Worm (Caenorhabditis elegans) whole organism, L4 larva: Measurements from ENCODE around the gene ZK675.4.

Source experiments
- D1046.2 ChIP-seq: fragments of 200-800 bp; sonication (Bioruptor generic); IDR thresholded peaks from 2 replicates; pipeline ENCODE4 v1.3.6; 2022; ENCODE audit warnings: missing genetic modification characterization, missing compliant biosample characterization
- F37D6.2 ChIP-seq: sonication (generic microtip); optimal IDR thresholded peaks from 2 replicates; lab custom pipeline; 2016; ENCODE audit warnings: mild to moderate bottlenecking, missing genetic modification characterization, missing compliant biosample characterization
- F44E2.7 ChIP-seq: fragments of 200-800 bp; sonication (Bioruptor generic); IDR thresholded peaks from 2 replicates; pipeline ENCODE4 v2.1.2; 2022; ENCODE audit warnings: missing genetic modification characterization, missing compliant biosample characterization
- R02D3.7 ChIP-seq: fragments of 150-350 bp; sonication (generic microtip); optimal IDR thresholded peaks from 3 replicates; lab custom pipeline; 2014; ENCODE audit warnings: missing biosample characterization, missing genetic modification characterization
- Y105C5A.15 ChIP-seq: fragments of 200-800 bp; sonication (Bioruptor generic); IDR thresholded peaks from 2 replicates; pipeline ENCODE4 v1.3.6; 2022; ENCODE audit warnings: missing genetic modification characterization, missing compliant biosample characterization
- Y48G9A.11 ChIP-seq: fragments of 200-800 bp; sonication (Bioruptor generic); IDR thresholded peaks from 2 replicates; pipeline ENCODE4 v1.3.6; 2022; ENCODE audit warnings: missing genetic modification reagents, missing genetic modification characterization, missing compliant biosample characterization
- ZK546.5 ChIP-seq, 2 experiments: sonication (generic microtip); optimal IDR thresholded peaks; 2 replicates each; lab custom pipeline; 2017; ENCODE audit warnings: missing biosample characterization in 2 of 2, missing genetic modification characterization in 2 of 2
- aha-1 ChIP-seq: fragments of 150-350 bp; peaks from one replicate; lab custom pipeline; 2014; ENCODE audit warnings: missing biosample characterization, missing genetic modification characterization
- arid-1 ChIP-seq: fragments of 200-800 bp; sonication (Bioruptor generic); conservative IDR thresholded peaks from 2 replicates; pipeline ENCODE4 v1.3.6; 2022; ENCODE audit warnings: missing genetic modification reagents, missing genetic modification characterization, missing compliant biosample characterization
- ceh-20 ChIP-seq: fragments of 200-800 bp; sonication (Bioruptor generic); IDR thresholded peaks from 2 replicates; pipeline ENCODE4 v1.3.6; 2022; ENCODE audit warnings: missing genetic modification reagents, missing genetic modification characterization, missing compliant biosample characterization
- ceh-28 ChIP-seq: fragments of 150-350 bp; optimal IDR thresholded peaks from 2 replicates; lab custom pipeline; 2014; ENCODE audit warnings: missing biosample characterization, missing genetic modification reagents, missing genetic modification characterization
- ceh-32 ChIP-seq: sonication (generic microtip); optimal IDR thresholded peaks from 2 replicates; lab custom pipeline; 2016; ENCODE audit warnings: mild to moderate bottlenecking, missing genetic modification characterization, missing compliant biosample characterization; ENCODE audit not compliant: poor library complexity
- ceh-44 ChIP-seq: fragments of 200-800 bp; sonication (Bioruptor generic); IDR thresholded peaks from 2 replicates; pipeline ENCODE4 v1.3.6; 2022; ENCODE audit warnings: missing genetic modification reagents, missing genetic modification characterization, missing compliant biosample characterization
- ceh-62 ChIP-seq: sonication (generic microtip); optimal IDR thresholded peaks from 2 replicates; lab custom pipeline; 2017; ENCODE audit warnings: missing biosample characterization, missing genetic modification characterization
- ceh-82 ChIP-seq: sonication (generic microtip); optimal IDR thresholded peaks from 2 replicates; lab custom pipeline; 2017; ENCODE audit warnings: missing biosample characterization, missing genetic modification characterization
- ces-1 ChIP-seq: fragments of 150-350 bp; sonication (generic microtip); optimal IDR thresholded peaks from 4 replicates; lab custom pipeline; 2014; ENCODE audit warnings: missing biosample characterization, missing genetic modification reagents, missing genetic modification characterization
- ctbp-1 ChIP-seq: fragments of 200-800 bp; sonication (Bioruptor generic); IDR thresholded peaks from 2 replicates; pipeline ENCODE4 v1.3.6; 2022; ENCODE audit warnings: missing genetic modification reagents, missing genetic modification characterization, missing compliant biosample characterization
- daf-16 ChIP-seq, 3 experiments: sonication (generic microtip); optimal IDR thresholded peaks; 2 replicates each; lab custom pipeline; 2016 to 2017; ENCODE audit warnings: missing genetic modification characterization in 3 of 3, missing genetic modification reagents in 3 of 3, mild to moderate bottlenecking in 2 of 3, missing compliant biosample characterization in 2 of 3, missing biosample characterization in 1 of 3, moderate library complexity in 1 of 3
- dmd-9 ChIP-seq: fragments of 200-800 bp; sonication (Bioruptor generic); IDR thresholded peaks from 2 replicates; pipeline ENCODE4 v1.3.6; 2022; ENCODE audit warnings: missing genetic modification reagents, missing genetic modification characterization, missing compliant biosample characterization
- dpl-1 ChIP-seq: fragments of 150-350 bp; optimal IDR thresholded peaks from 2 replicates; lab custom pipeline; 2014; ENCODE audit warnings: missing biosample characterization, missing genetic modification reagents, missing genetic modification characterization
- gei-8 ChIP-seq: fragments of 200-800 bp; sonication (Bioruptor generic); optimal IDR thresholded peaks from 2 replicates; lab custom pipeline; 2018; ENCODE audit warnings: mild to moderate bottlenecking, missing genetic modification characterization, missing compliant biosample characterization
- hlh-30 ChIP-seq: sonication (generic microtip); optimal IDR thresholded peaks from 2 replicates; lab custom pipeline; 2017; ENCODE audit warnings: antibody characterized with exemption, mild to moderate bottlenecking, missing genetic modification characterization, missing compliant biosample characterization; ENCODE audit not compliant: insufficient read depth
- lin-29 ChIP-seq: fragments of 200-800 bp; sonication (Bioruptor generic); IDR thresholded peaks from 2 replicates; pipeline ENCODE4 v1.3.6; 2022; ENCODE audit warnings: missing genetic modification reagents, missing genetic modification characterization, missing compliant biosample characterization
- lin-38 ChIP-seq: fragments of 200-800 bp; sonication (Bioruptor generic); IDR thresholded peaks from 2 replicates; pipeline ENCODE4 v1.3.6; 2022; ENCODE audit warnings: missing genetic modification reagents, missing genetic modification characterization, missing compliant biosample characterization
- lin-39 ChIP-seq: fragments of 150-350 bp; optimal IDR thresholded peaks from 2 replicates; lab custom pipeline; 2014; ENCODE audit warnings: missing biosample characterization, missing genetic modification reagents, missing genetic modification characterization
- lir-3 ChIP-seq: sonication (generic microtip); optimal IDR thresholded peaks from 2 replicates; lab custom pipeline; 2016; ENCODE audit warnings: mild to moderate bottlenecking, missing genetic modification characterization, missing compliant biosample characterization
- madf-9 ChIP-seq: fragments of 200-800 bp; sonication (Bioruptor generic); conservative IDR thresholded peaks from 2 replicates; pipeline ENCODE4 v1.3.6; 2022; ENCODE audit warnings: missing genetic modification reagents, missing genetic modification characterization, missing compliant biosample characterization
- mdl-1 ChIP-seq, 2 experiments: fragments of 150-350 bp in 1 of 2; sonication (generic microtip) in 1 of 2; optimal IDR thresholded peaks; 2 replicates each; lab custom pipeline; 2014 to 2017; ENCODE audit warnings: missing biosample characterization in 2 of 2, missing genetic modification characterization in 2 of 2
- mxl-2 ChIP-seq: fragments of 200-800 bp; sonication (Bioruptor generic); conservative IDR thresholded peaks from 2 replicates; pipeline ENCODE4 v1.3.6; 2022; ENCODE audit warnings: missing genetic modification reagents, missing genetic modification characterization, missing compliant biosample characterization
- nhr-10 ChIP-seq: fragments of 150-350 bp; optimal IDR thresholded peaks from 2 replicates; lab custom pipeline; 2014; ENCODE audit warnings: missing biosample characterization, missing genetic modification characterization
- nhr-11 ChIP-seq: fragments of 150-350 bp; optimal IDR thresholded peaks from 2 replicates; lab custom pipeline; 2014; ENCODE audit warnings: missing biosample characterization, missing genetic modification characterization
- nhr-237 ChIP-seq: sonication (generic microtip); optimal IDR thresholded peaks from 2 replicates; lab custom pipeline; 2017; ENCODE audit warnings: missing biosample characterization, missing genetic modification characterization
- nhr-25 ChIP-seq: sonication (generic microtip); optimal IDR thresholded peaks from 2 replicates; lab custom pipeline; 2017; ENCODE audit warnings: missing genetic modification characterization, mild to moderate bottlenecking, missing compliant biosample characterization, antibody characterized with exemption, moderate library complexity, borderline replicate concordance; ENCODE audit not compliant: insufficient read depth
- nhr-48 ChIP-seq: sonication (generic microtip); optimal IDR thresholded peaks from 2 replicates; lab custom pipeline; 2016; ENCODE audit warnings: mild to moderate bottlenecking, missing genetic modification characterization, missing compliant biosample characterization
- nhr-76 ChIP-seq: fragments of 150-350 bp; optimal IDR thresholded peaks from 2 replicates; lab custom pipeline; 2014; ENCODE audit warnings: missing biosample characterization, missing genetic modification characterization
- nhr-77 ChIP-seq: fragments of 150-350 bp; optimal IDR thresholded peaks from 2 replicates; lab custom pipeline; 2014; ENCODE audit warnings: missing biosample characterization, missing genetic modification characterization
- pha-4 ChIP-seq, 2 experiments: fragments of 150-350 bp in 1 of 2; fragments of 200-800 bp in 1 of 2; sonication (Bioruptor generic) in 1 of 2; IDR thresholded peaks in 1 of 2; optimal IDR thresholded peaks in 1 of 2; 2 replicates each; pipeline versions ENCODE4 v1.3.6 to Lab custom; 2014 to 2022; ENCODE audit warnings: missing genetic modification characterization in 2 of 2, missing genetic modification reagents in 2 of 2, missing biosample characterization in 1 of 2, missing compliant biosample characterization in 1 of 2
- php-3 ChIP-seq: fragments of 200-800 bp; sonication (Bioruptor generic); IDR thresholded peaks from 2 replicates; pipeline ENCODE4 v1.3.6; 2022; ENCODE audit warnings: missing genetic modification reagents, missing genetic modification characterization, missing compliant biosample characterization
- saeg-2 ChIP-seq: fragments of 200-800 bp; sonication (Bioruptor generic); IDR thresholded peaks from 2 replicates; pipeline ENCODE4 v1.3.6; 2022; ENCODE audit warnings: missing genetic modification reagents, missing genetic modification characterization, missing compliant biosample characterization
- snpc-1.2 ChIP-seq: fragments of 200-800 bp; sonication (Bioruptor generic); IDR thresholded peaks from 2 replicates; pipeline ENCODE4 v1.3.6; 2022; ENCODE audit warnings: missing genetic modification reagents, missing genetic modification characterization, missing compliant biosample characterization
- spr-1 ChIP-seq: sonication (generic microtip); optimal IDR thresholded peaks from 2 replicates; lab custom pipeline; 2016; ENCODE audit warnings: mild to moderate bottlenecking, missing genetic modification characterization, missing compliant biosample characterization
- spr-3 ChIP-seq: fragments of 200-800 bp; sonication (Bioruptor generic); optimal IDR thresholded peaks from 2 replicates; lab custom pipeline; 2018; ENCODE audit warnings: mild to moderate bottlenecking, missing genetic modification characterization, missing compliant biosample characterization
- tag-97 ChIP-seq: fragments of 200-800 bp; sonication (Bioruptor generic); IDR thresholded peaks from 2 replicates; pipeline ENCODE4 v1.3.6; 2022; ENCODE audit warnings: missing genetic modification characterization, missing compliant biosample characterization
- unc-39 ChIP-seq: sonication (generic microtip); optimal IDR thresholded peaks from 2 replicates; lab custom pipeline; 2017; ENCODE audit warnings: missing biosample characterization, missing genetic modification characterization
- vab-7 ChIP-seq: fragments of 200-800 bp; sonication (Bioruptor generic); IDR thresholded peaks from 2 replicates; pipeline ENCODE4 v1.3.6; 2022; ENCODE audit warnings: missing genetic modification reagents, missing genetic modification characterization, missing compliant biosample characterization
- zag-1 ChIP-seq: fragments of 150-350 bp; optimal IDR thresholded peaks from 2 replicates; lab custom pipeline; 2014; ENCODE audit warnings: missing biosample characterization, missing genetic modification characterization
- zfp-2 ChIP-seq: sonication (generic microtip); optimal IDR thresholded peaks from 2 replicates; lab custom pipeline; 2016; ENCODE audit warnings: mild to moderate bottlenecking, missing genetic modification characterization, missing compliant biosample characterization
- zfp-3 ChIP-seq: fragments of 200-800 bp; sonication (Bioruptor generic); conservative IDR thresholded peaks from 2 replicates; pipeline ENCODE4 v1.3.6; 2022; ENCODE audit warnings: missing genetic modification reagents, missing genetic modification characterization, missing compliant biosample characterization
- zip-2 ChIP-seq: fragments of 150-350 bp; optimal IDR thresholded peaks from 2 replicates; lab custom pipeline; 2014; ENCODE audit warnings: missing biosample characterization, missing genetic modification characterization
- ztf-11 ChIP-seq: fragments of 150-350 bp; optimal IDR thresholded peaks from 2 replicates; lab custom pipeline; 2014; ENCODE audit warnings: missing biosample characterization, missing genetic modification characterization

The ZK675.4 gene

DNA sequence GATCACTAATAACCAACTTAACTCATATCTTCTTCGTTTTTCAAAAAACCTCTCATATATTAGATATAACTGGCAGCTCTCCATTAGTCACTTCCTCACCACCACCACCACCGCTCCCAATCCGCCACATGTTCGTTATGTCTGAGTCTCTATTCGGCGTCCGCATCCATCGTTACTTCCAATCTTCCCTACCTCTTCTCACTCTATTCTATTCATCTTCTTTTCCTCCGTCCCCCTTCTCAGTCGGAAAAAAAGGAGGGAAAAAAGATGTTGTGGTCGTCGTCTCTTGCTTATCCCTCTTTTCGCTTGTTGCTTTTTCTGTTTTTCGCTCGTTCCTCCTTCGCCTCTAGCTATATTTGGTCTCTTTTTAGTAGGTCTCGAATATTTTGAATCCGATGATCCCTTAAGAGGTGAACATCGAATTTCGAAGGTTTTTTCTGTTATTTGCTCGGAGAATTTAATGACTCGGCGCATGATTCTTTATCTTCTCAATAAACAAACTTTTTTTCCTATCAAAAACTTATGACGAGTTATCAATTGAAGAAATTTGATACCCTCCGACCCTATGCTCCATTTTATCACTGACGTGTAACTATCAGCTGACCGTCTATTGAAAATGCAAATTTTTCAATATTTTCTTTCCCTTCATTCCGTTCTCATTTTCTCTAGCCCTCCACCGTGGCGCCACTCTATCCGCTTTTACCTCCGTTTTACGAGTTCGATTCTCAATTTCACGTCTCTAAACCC is 19.1 kb upstream of the ZK675.4 start (continued):
- TF ChIP-seq Y48G9A.11 (GFP tag; lab: Robert Waterston, UW) (no peak), spr-3 (no peak), daf-16 (GFP tag; optimal IDR thresholded peaks at IDR 0.05; lab: Kevin White, UChicago) (no peak), daf-16 (tag; optimal IDR thresholded peaks at IDR 0.05; lab: Kevin White, UChicago) (peak; percentile 84), lin-29 (GFP tag; lab: Robert Waterston, UW) (no peak), zag-1 (tag; lab: Kevin White, UChicago) (no peak), mxl-2 (GFP tag; lab: Robert Waterston, UW) (no peak), arid-1 (no peak), ztf-11 (tag; lab: Kevin White, UChicago) (no peak), hlh-30 (tag; lab: Kevin White, UChicago) (peak; percentile 51), aha-1 (tag; lab: Kevin White, UChicago) (peak; percentile 80), pha-4 (GFP tag; IDR thresholded peaks at IDR 0.05; lab: Robert Waterston, UW) (no peak), pha-4 (tag; optimal IDR thresholded peaks at IDR 0.05; lab: Kevin White, UChicago) (no peak), nhr-10 (tag; lab: Kevin White, UChicago) (no peak), lin-39 (tag; lab: Kevin White, UChicago) (no peak), spr-1 (tag; lab: Kevin White, UChicago) (no peak), php-3 (GFP tag; lab: Robert Waterston, UW) (peak; percentile 75; the same call in 1 of the 2 replicates), nhr-237 (tag; lab: Kevin White, UChicago) (no peak), madf-9 (GFP tag; lab: Robert Waterston, UW) (no peak; the same call in 1 of the 2 replicates), nhr-25 (no peak), saeg-2 (GFP tag; lab: Robert Waterston, UW) (no peak), D1046.2 (GFP tag; lab: Robert Waterston, UW) (no peak), lir-3 (no peak), zfp-2 (tag; lab: Kevin White, UChicago) (no peak), nhr-77 (tag; lab: Kevin White, UChicago) (peak; percentile 14), ceh-32 (tag; lab: Kevin White, UChicago) (no peak), zip-2 (tag; lab: Kevin White, UChicago) (no peak), ceh-62 (tag; lab: Kevin White, UChicago) (no peak), Y105C5A.15 (no peak), nhr-76 (tag; lab: Kevin White, UChicago) (no peak), mdl-1 (tag; optimal IDR thresholded peaks at IDR 0.05; lab: Kevin White, UChicago) (peak in 1 of 2 experiments; percentile 11), zfp-3 (GFP tag; lab: Robert Waterston, UW) (no peak), vab-7 (GFP tag; lab: Robert Waterston, UW) (no peak), unc-39 (tag; lab: Kevin White, UChicago) (no peak), tag-97 (no peak), F37D6.2 (peak; percentile 55), R02D3.7 (tag; lab: Kevin White, UChicago) (no peak), ceh-20 (no peak), nhr-11 (tag; lab: Kevin White, UChicago) (no peak), snpc-1.2 (GFP tag; lab: Robert Waterston, UW) (no peak), ctbp-1 (0 out of 2 replicates have a peak, but pooled peaks have one; percentile 40), gei-8 (GFP tag; lab: Kevin White, UChicago) (no peak), ceh-28 (tag; lab: Kevin White, UChicago) (no peak), ces-1 (GFP tag; lab: Kevin White, UChicago) (no peak), lin-38 (no peak), ceh-82 (no peak), ceh-44 (GFP tag; lab: Robert Waterston, UW) (no peak), F44E2.7 (no peak), nhr-48 (tag; lab: Kevin White, UChicago) (no peak), dpl-1 (GFP tag; lab: Kevin White, UChicago) (no peak), dmd-9 (GFP tag; lab: Robert Waterston, UW) (no peak), ZK546.5 (tag; optimal IDR thresholded peaks at IDR 0.05; lab: Kevin White, UChicago) (no peak)
